Fruit fly (Drosophila melanogaster): ENCODE data around the gene tnc.

The tnc gene

dm6 chr3R:24996502-24996901 lies 12.3 kb downstream of the tnc start (continued):
- TF ChIP-seq lz (GFP tag; optimal IDR thresholded peaks at IDR 0.05) (peak; percentile 43), CG8119 (GFP tag; IDR thresholded peaks at IDR 0.05) (peak; percentile 94), CG10669 (GFP tag; optimal IDR thresholded peaks at IDR 0.05) (peak; percentile 2), acj6 (GFP tag; optimal IDR thresholded peaks at IDR 0.05) (peak; percentile 67), CG6808 (GFP tag; optimal IDR thresholded peaks at IDR 0.05) (no peak), CG32006 (GFP tag; optimal IDR thresholded peaks at IDR 0.05) (peak; percentile 91), CG11294 (GFP tag; IDR thresholded peaks at IDR 0.05) (peak; percentile 63), CG31627 (GFP tag; optimal IDR thresholded peaks at IDR 0.05) (peak; percentile 56), pdm3 (GFP tag; optimal IDR thresholded peaks at IDR 0.05) (peak; percentile 78), cyc (GFP tag; optimal IDR thresholded peaks at IDR 0.05) (peak; percentile 70)

- TF ChIP-seq CG32006 (GFP tag; optimal IDR thresholded peaks at IDR 0.05) (peak; percentile 33), Eip78C (GFP tag) (no peak)
These were observed 13.1 kb downstream of the tnc start for dm6 chr3R:24997287-24997686.

dm6 chr3R:24999575-24999974 lies 15.4 kb downstream of the tnc start:
- TF ChIP-seq CG8319 (GFP tag; optimal IDR thresholded peaks at IDR 0.05) (no peak), CG10669 (GFP tag; optimal IDR thresholded peaks at IDR 0.05) (no peak), svp (GFP tag) (no peak), CG9139 (GFP tag; optimal IDR thresholded peaks at IDR 0.05) (no peak), Eip93F (GFP tag; optimal IDR thresholded peaks at IDR 0.05) (no peak), Smox (GFP tag; optimal IDR thresholded peaks at IDR 0.05) (no peak), CG4318 (GFP tag; optimal IDR thresholded peaks at IDR 0.05) (no peak), lz (GFP tag; optimal IDR thresholded peaks at IDR 0.05) (no peak), Hr4 (GFP tag; optimal IDR thresholded peaks at IDR 0.05) (no peak), ss (GFP tag; optimal IDR thresholded peaks at IDR 0.05) (no peak), Sox102F (GFP tag; optimal IDR thresholded peaks at IDR 0.05) (no peak), CG6808 (GFP tag; optimal IDR thresholded peaks at IDR 0.05) (no peak)

dm6 chr3R:25002257-25002656 lies 18.1 kb downstream of the tnc start:
- TF ChIP-seq Eip75B (GFP tag; optimal IDR thresholded peaks at IDR 0.05) (no peak), CG1621 (tag; optimal IDR thresholded peaks at IDR 0.05) (no peak), CG31627 (GFP tag; optimal IDR thresholded peaks at IDR 0.05) (no peak), salr (GFP tag; optimal IDR thresholded peaks at IDR 0.05) (no peak), Blimp-1 (GFP tag; optimal IDR thresholded peaks at IDR 0.05) (no peak), CG6792 (GFP tag; optimal IDR thresholded peaks at IDR 0.05) (no peak), spab (GFP tag; optimal IDR thresholded peaks at IDR 0.05) (no peak), Ets96B (tag; optimal IDR thresholded peaks at IDR 0.05) (no peak), CG9139 (GFP tag; optimal IDR thresholded peaks at IDR 0.05) (no peak), CG8319 (GFP tag; optimal IDR thresholded peaks at IDR 0.05) (no peak), CG15336 (GFP tag; IDR thresholded peaks at IDR 0.05) (no peak), CG4318 (GFP tag; optimal IDR thresholded peaks at IDR 0.05) (no peak), CG3919 (GFP tag; optimal IDR thresholded peaks at IDR 0.05) (no peak), ss (GFP tag; optimal IDR thresholded peaks at IDR 0.05) (no peak)

dm6 chr3R:25004064-25004463 lies 19.9 kb downstream of the tnc start:
- no peak for TF ChIP-seq CG10631 (GFP tag; optimal IDR thresholded peaks at IDR 0.05)
- no peak for TF ChIP-seq dac (GFP tag; optimal IDR thresholded peaks at IDR 0.05)
- TF ChIP-seq Hr4 (GFP tag; optimal IDR thresholded peaks at IDR 0.05), result no peak
- TF ChIP-seq Ets96B (tag; optimal IDR thresholded peaks at IDR 0.05), result no peak
- peak; percentile 62 for TF ChIP-seq fkh (GFP tag; optimal IDR thresholded peaks at IDR 0.05)
- no peak for TF ChIP-seq CG3032 (tag; optimal IDR thresholded peaks at IDR 0.05)

Data from whole organism, prepupa.